Fruit fly (Drosophila melanogaster) whole organism, pupa: ENCODE results near the gene CG2124.

Experiments used
- CG14655 ChIP-seq: fragments of 200-800 bp; sonication (Bioruptor generic); optimal IDR thresholded peaks from 3 replicates; lab custom pipeline; 2017; ENCODE audit warnings: mild to moderate bottlenecking, missing biosample characterization, missing genetic modification reagents, missing genetic modification characterization
- CG9948 ChIP-seq: fragments of 200-800 bp; sonication (Bioruptor generic); optimal IDR thresholded peaks from 2 replicates; lab custom pipeline; 2018; ENCODE audit warnings: missing biosample characterization, mild to moderate bottlenecking, missing genetic modification characterization, moderate library complexity
- EcR ChIP-seq: fragments of 200-800 bp; sonication (Bioruptor generic); optimal IDR thresholded peaks from 3 replicates; lab custom pipeline; 2019; ENCODE audit warnings: missing biosample characterization, missing genetic modification characterization, mild to moderate bottlenecking, moderate library complexity, missing genetic modification reagents

DNA sequence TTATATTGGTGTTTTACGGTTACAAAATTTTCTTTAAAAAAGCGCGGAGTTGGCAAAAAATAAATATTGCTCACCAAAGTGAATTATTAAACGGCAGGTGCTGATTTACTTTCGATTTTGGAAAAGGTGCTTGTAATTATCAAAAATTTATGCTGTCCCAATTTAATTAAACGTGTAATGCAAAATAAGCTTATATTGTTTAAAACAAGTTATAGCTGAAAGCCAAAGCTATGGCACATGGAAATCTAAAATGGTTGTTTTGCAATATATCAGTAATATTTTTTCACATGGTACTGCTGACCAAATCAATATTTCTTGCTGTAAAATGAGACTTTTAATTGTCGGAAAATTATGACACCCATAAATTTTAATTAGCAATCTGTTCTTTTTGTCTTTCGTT lies 9.7 kb upstream of the CG2124 start:
- TF ChIP-seq CG14655 (GFP tag; lab: Kevin White, UChicago) (no peak), CG9948 (no peak), EcR (GFP tag; lab: Kevin White, UChicago) (no peak)
